Fruit fly (Drosophila melanogaster): ENCODE measurements around the gene Clic.
A peak's percentile ranks its signal among the peaks of the same experiment; 100 is the strongest.

The Clic gene

dm6 chrX:13838892-13839291, 16.8 kb upstream of the Clic start (continued):
- TF ChIP-seq CG11560 (tag; IDR thresholded peaks at IDR 0.05) (no peak), exex (tag; optimal IDR thresholded peaks at IDR 0.05) (no peak), CG8290 (GFP tag; optimal IDR thresholded peaks at IDR 0.05) (no peak), CG8290 (tag; optimal IDR thresholded peaks at IDR 0.05) (peak in 1 of 2 experiments; percentile 82), HLH3B (GFP tag; IDR thresholded peaks at IDR 0.05) (peak; percentile 68), ttk (GFP tag; IDR thresholded peaks at IDR 0.05) (peak; percentile 85), wor (GFP tag; IDR thresholded peaks at IDR 0.05) (peak; percentile 71), fru (optimal IDR thresholded peaks at IDR 0.05) (no peak), CG12391 (tag; optimal IDR thresholded peaks at IDR 0.05) (peak; percentile 78), Hand (GFP tag; optimal IDR thresholded peaks at IDR 0.05) (peak; percentile 43), pum (GFP tag; optimal IDR thresholded peaks at IDR 0.05) (peak; percentile 50), crp (GFP tag; optimal IDR thresholded peaks at IDR 0.05) (peak in 1 of 2 experiments; percentile 15), Bgb (GFP tag; IDR thresholded peaks at IDR 0.05; ENCODE audit: partially characterized antibody) (no peak), CG18262 (tag; optimal IDR thresholded peaks at IDR 0.05) (peak; percentile 62), H15 (GFP tag; IDR thresholded peaks at IDR 0.05) (peak; percentile 67; the same call in 2 of the 3 replicates), CG12299 (tag; optimal IDR thresholded peaks at IDR 0.05) (no peak), pzg (GFP tag; optimal IDR thresholded peaks at IDR 0.05) (no peak), CG17612 (GFP tag; IDR thresholded peaks at IDR 0.05) (peak; percentile 46), eyg (GFP tag; optimal IDR thresholded peaks at IDR 0.05) (peak; percentile 33), CG16813 (GFP tag; IDR thresholded peaks at IDR 0.05; ENCODE audit: partially characterized antibody) (no peak), Oaz (GFP tag; IDR thresholded peaks at IDR 0.05) (peak; percentile 56), CG3163 (GFP tag; optimal IDR thresholded peaks at IDR 0.05) (peak; percentile 22), CG30020 (tag; optimal IDR thresholded peaks at IDR 0.05) (no peak), Meics (GFP tag; optimal IDR thresholded peaks at IDR 0.05) (peak; percentile 57), CG17186 (GFP tag; optimal IDR thresholded peaks at IDR 0.05) (peak; percentile 20), E2f1 (GFP tag; IDR thresholded peaks at IDR 0.05) (peak; percentile 71), Myb (GFP tag; optimal IDR thresholded peaks at IDR 0.05) (peak; percentile 59), Dll (GFP tag; IDR thresholded peaks at IDR 0.05; ENCODE audit: partially characterized antibody) (no peak), CG6654 (GFP tag; optimal IDR thresholded peaks at IDR 0.05) (peak; percentile 49), MESR4 (GFP tag; optimal IDR thresholded peaks at IDR 0.05) (no peak), CrebB (tag; optimal IDR thresholded peaks at IDR 0.05) (peak; percentile 25), ken (GFP tag; IDR thresholded peaks at IDR 0.05) (peak; percentile 70), CG8944 (GFP tag; optimal IDR thresholded peaks at IDR 0.05) (peak; percentile 72), gce (GFP tag; IDR thresholded peaks at IDR 0.05) (peak; percentile 69; the same call in 2 of the 3 replicates), bowl (GFP tag; IDR thresholded peaks at IDR 0.05) (0 out of 2 replicates have a peak, but pooled peaks have one; percentile 23), CG4730 (GFP tag; IDR thresholded peaks at IDR 0.05) (peak; percentile 22; the same call in 1 of the 2 replicates), CG8924 (tag; optimal IDR thresholded peaks at IDR 0.05) (peak; percentile 55), Med (GFP tag) (peak; percentile 96), HLH4C (GFP tag; IDR thresholded peaks at IDR 0.05; ENCODE audit: partially characterized antibody) (no peak), Gsc (GFP tag; IDR thresholded peaks at IDR 0.05) (no peak), CG7928 (GFP tag; optimal IDR thresholded peaks at IDR 0.05) (peak; percentile 17), caup (GFP tag; optimal IDR thresholded peaks at IDR 0.05; ENCODE audit: severe bottlenecking) (peak; percentile 40), Ssrp (tag; optimal IDR thresholded peaks at IDR 0.05) (peak; percentile 74), HmgZ (tag; optimal IDR thresholded peaks at IDR 0.05) (peak; percentile 30), CG14965 (GFP tag; optimal IDR thresholded peaks at IDR 0.05; ENCODE audit: borderline replicate concordance) (peak; percentile 24), gro (GFP tag; optimal IDR thresholded peaks at IDR 0.05) (peak; percentile 55), usp (GFP tag; optimal IDR thresholded peaks at IDR 0.05) (no peak), ham (GFP tag; IDR thresholded peaks at IDR 0.05) (peak; percentile 21; the same call in 1 of the 2 replicates), CG30403 (GFP tag; optimal IDR thresholded peaks at IDR 0.05) (peak; percentile 81), CG5953 (GFP tag; IDR thresholded peaks at IDR 0.05) (peak; percentile 65)
